Worm (Caenorhabditis elegans): ENCODE measurements around the gene B0457.4.

- no peak for TF ChIP-seq ceh-48 (tag; optimal IDR thresholded peaks at IDR 0.05)
- no peak for TF ChIP-seq ceh-24 (tag; optimal IDR thresholded peaks at IDR 0.05)
- TF ChIP-seq fax-1 (tag; optimal IDR thresholded peaks at IDR 0.05) = no peak
- no peak for TF ChIP-seq hlh-13 (GFP tag; optimal IDR thresholded peaks at IDR 0.05)
- TF ChIP-seq ceh-14 (tag; optimal IDR thresholded peaks at IDR 0.05) = no peak
- no peak for TF ChIP-seq madf-2 (tag; optimal IDR thresholded peaks at IDR 0.05)
- TF ChIP-seq fkh-10 (GFP tag; optimal IDR thresholded peaks at IDR 0.05) = no peak
- no peak for TF ChIP-seq nfya-1 (tag; optimal IDR thresholded peaks at IDR 0.05)
Observed at ce11 chrII:8899357-8899748, 12.5 kb downstream of the B0457.4 start.

All from whole organism, late embryonic.